Fruit fly (Drosophila melanogaster): ENCODE results near the gene Drak.

Gene Drak

DNA sequence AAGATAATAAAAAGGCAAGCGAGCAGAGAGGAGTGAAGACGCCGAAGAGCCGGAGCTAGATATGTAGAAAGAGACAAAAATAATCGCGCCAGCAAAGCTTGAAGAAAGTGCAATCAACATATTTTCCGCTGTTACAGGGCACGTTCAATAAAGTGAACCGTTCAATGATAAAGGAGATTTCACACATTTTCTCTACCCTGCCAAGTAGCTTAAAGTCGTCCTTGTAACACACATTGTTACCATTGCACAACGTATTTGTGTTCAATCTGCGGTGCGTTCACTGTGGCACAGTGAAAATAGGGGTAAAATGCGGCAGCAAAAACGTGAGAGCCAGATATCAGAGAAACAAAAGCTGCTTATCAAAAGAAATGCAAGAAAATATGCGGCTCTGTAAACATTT is 6.5 kb downstream of the Drak start:
- no peak for TF ChIP-seq CG6254 (GFP tag; optimal IDR thresholded peaks at IDR 0.05)
- TF ChIP-seq CG2129 (GFP tag; IDR thresholded peaks at IDR 0.05; ENCODE audit: partially characterized antibody), result no peak
- TF ChIP-seq pb (GFP tag; optimal IDR thresholded peaks at IDR 0.05), result peak; percentile 37
- peak; percentile 86 for TF ChIP-seq grau (tag; optimal IDR thresholded peaks at IDR 0.05)
- TF ChIP-seq mam (GFP tag; optimal IDR thresholded peaks at IDR 0.05), result peak; percentile 26
- TF ChIP-seq CG31224 (GFP tag; IDR thresholded peaks at IDR 0.05), result peak; percentile 14; the same call in 1 of the 2 replicates
- no peak for TF ChIP-seq CG9215 (GFP tag; IDR thresholded peaks at IDR 0.05)
- TF ChIP-seq pnt (GFP tag; optimal IDR thresholded peaks at IDR 0.05), result peak; percentile 59
- TF ChIP-seq Scr (GFP tag; IDR thresholded peaks at IDR 0.05; ENCODE audit: partially characterized antibody), result no peak
- TF ChIP-seq Pdp1 (GFP tag; optimal IDR thresholded peaks at IDR 0.05), result peak; percentile 20 to 43
- peak; percentile 43; the same call in 1 of the 3 replicates for TF ChIP-seq Mrtf (GFP tag; IDR thresholded peaks at IDR 0.05)
- no peak for TF ChIP-seq CG13123 (GFP tag; optimal IDR thresholded peaks at IDR 0.05)
- peak; percentile 35 for TF ChIP-seq Mes4 (GFP tag; optimal IDR thresholded peaks at IDR 0.05)
- peak; percentile 33 for TF ChIP-seq CG18599 (GFP tag; optimal IDR thresholded peaks at IDR 0.05)
- peak; percentile 38 for TF ChIP-seq lilli (GFP tag; optimal IDR thresholded peaks at IDR 0.05)
- peak; percentile 18 for TF ChIP-seq CG18764 (GFP tag; optimal IDR thresholded peaks at IDR 0.05)
- peak; percentile 36 for TF ChIP-seq CG10654 (GFP tag; optimal IDR thresholded peaks at IDR 0.05)
- peak; percentile 37 for TF ChIP-seq tio (GFP tag; optimal IDR thresholded peaks at IDR 0.05)
- TF ChIP-seq ems (GFP tag; optimal IDR thresholded peaks at IDR 0.05), result peak; percentile 29
- peak; percentile 14 for TF ChIP-seq Dip3 (GFP tag; optimal IDR thresholded peaks at IDR 0.05)
- TF ChIP-seq Antp (GFP tag; optimal IDR thresholded peaks at IDR 0.05), result peak; percentile 59
- peak; percentile 22 for TF ChIP-seq CG16815 (GFP tag; optimal IDR thresholded peaks at IDR 0.05)
- TF ChIP-seq CG10979 (tag; optimal IDR thresholded peaks at IDR 0.05), result peak; percentile 42
- TF ChIP-seq CG13424 (tag; optimal IDR thresholded peaks at IDR 0.05), result peak; percentile 32
- TF ChIP-seq psq (GFP tag; optimal IDR thresholded peaks at IDR 0.05), result no peak
- TF ChIP-seq CG10209 (GFP tag; optimal IDR thresholded peaks at IDR 0.05), result no peak
- peak in 1 of 2 experiments; percentile 71 for TF ChIP-seq bsh (GFP tag; optimal IDR thresholded peaks at IDR 0.05)
- TF ChIP-seq Usf (GFP tag; optimal IDR thresholded peaks at IDR 0.05), result no peak
- TF ChIP-seq dmrt99B (tag; optimal IDR thresholded peaks at IDR 0.05), result peak; percentile 61
- no peak for TF ChIP-seq CG30431 (GFP tag; optimal IDR thresholded peaks at IDR 0.05)
- peak; percentile 30 for TF ChIP-seq chn (GFP tag; optimal IDR thresholded peaks at IDR 0.05)
- TF ChIP-seq peb (GFP tag; IDR thresholded peaks at IDR 0.05), result no peak
- TF ChIP-seq zf30C (GFP tag; optimal IDR thresholded peaks at IDR 0.05), result no peak
- TF ChIP-seq bab2 (GFP tag; optimal IDR thresholded peaks at IDR 0.05), result peak; percentile 53
- peak; percentile 34 for TF ChIP-seq ewg (GFP tag; optimal IDR thresholded peaks at IDR 0.05)
- peak; percentile 8 for TF ChIP-seq Camta (GFP tag; optimal IDR thresholded peaks at IDR 0.05)
- TF ChIP-seq bcd (GFP tag; optimal IDR thresholded peaks at IDR 0.05), result peak; percentile 33
- TF ChIP-seq CG32767 (GFP tag; IDR thresholded peaks at IDR 0.05), result no peak
- TF ChIP-seq al (GFP tag; IDR thresholded peaks at IDR 0.05), result no peak
- TF ChIP-seq Ets65A (GFP tag), result peak; percentile 93
- no peak for TF ChIP-seq CG8089 (GFP tag; optimal IDR thresholded peaks at IDR 0.05)
- TF ChIP-seq CG18262 (tag; optimal IDR thresholded peaks at IDR 0.05), result peak; percentile 46
- peak; percentile 42; the same call in 1 of the 3 replicates for TF ChIP-seq CG11093 (GFP tag; IDR thresholded peaks at IDR 0.05)
- TF ChIP-seq vvl (GFP tag; IDR thresholded peaks at IDR 0.05), result peak; percentile 63
- peak; percentile 15; the same call in 1 of the 2 replicates for TF ChIP-seq CG9932 (GFP tag; IDR thresholded peaks at IDR 0.05)
- no peak for TF ChIP-seq tap (tag; optimal IDR thresholded peaks at IDR 0.05)
- TF ChIP-seq slp2 (GFP tag; optimal IDR thresholded peaks at IDR 0.05), result peak; percentile 24
- peak; percentile 43 for TF ChIP-seq CG7839 (tag; optimal IDR thresholded peaks at IDR 0.05)
- TF ChIP-seq CG6765 (GFP tag; optimal IDR thresholded peaks at IDR 0.05), result no peak
- 0 out of 2 replicates have a peak, but pooled peaks have one; percentile 22 for TF ChIP-seq danr (GFP tag; IDR thresholded peaks at IDR 0.05)
- peak; percentile 34 for TF ChIP-seq nmo (GFP tag; optimal IDR thresholded peaks at IDR 0.05)

Measured in whole organism, embryonic.